Fruit fly (Drosophila melanogaster) whole organism, wandering third instar larva: ENCODE data around the gene Kr-h2.

Source experiments
- Abd-B ChIP-seq: fragments of >200 bp; optimal IDR thresholded peaks from 2 replicates; lab custom pipeline; 2017; ENCODE audit warnings: missing biosample characterization, missing genetic modification characterization
- CG32264 ChIP-seq: fragments of 200-800 bp; sonication (Bioruptor generic); optimal IDR thresholded peaks from 2 replicates; lab custom pipeline; 2016; ENCODE audit warnings: missing biosample characterization, missing genetic modification characterization
- CG9705 ChIP-seq: fragments of 200-800 bp; sonication (Bioruptor generic); optimal IDR thresholded peaks from 2 replicates; lab custom pipeline; 2018; ENCODE audit warnings: missing biosample characterization, mild to moderate bottlenecking, missing genetic modification characterization
- CrebA ChIP-seq: fragments of 200-800 bp; sonication (Bioruptor generic); optimal IDR thresholded peaks from 2 replicates; lab custom pipeline; 2016; ENCODE audit warnings: missing biosample characterization, mild to moderate bottlenecking, missing genetic modification characterization, borderline replicate concordance
- Dfd ChIP-seq: fragments of >200 bp; optimal IDR thresholded peaks from 2 replicates; lab custom pipeline; 2017; ENCODE audit warnings: missing biosample characterization, missing genetic modification characterization
- Dif ChIP-seq: fragments of 200-275, 200-300 bp; sonication (Bioruptor generic); optimal IDR thresholded peaks from 2 replicates; lab custom pipeline; 2018; ENCODE audit warnings: missing biosample characterization, missing genetic modification characterization; ENCODE audit not compliant: partially characterized antibody
- HLH106 ChIP-seq: fragments of 200-800 bp; optimal IDR thresholded peaks from 3 replicates; lab custom pipeline; 2019; ENCODE audit warnings: missing biosample characterization, mild to moderate bottlenecking, missing genetic modification characterization, moderate library complexity
- Hnf4 ChIP-seq: fragments of 200-800 bp; sonication (Bioruptor generic); optimal IDR thresholded peaks from 2 replicates; lab custom pipeline; 2016; ENCODE audit warnings: missing biosample characterization, mild to moderate bottlenecking, missing genetic modification characterization
- Hr78 ChIP-seq: fragments of >200 bp; optimal IDR thresholded peaks from 2 replicates; lab custom pipeline; 2017; ENCODE audit warnings: missing biosample characterization, missing genetic modification characterization
- Hr83 ChIP-seq: fragments of 200-300 bp; sonication (Bioruptor generic); optimal IDR thresholded peaks from 2 replicates; lab custom pipeline; 2016; ENCODE audit warnings: missing biosample characterization, mild to moderate bottlenecking, missing genetic modification characterization, moderate library complexity; ENCODE audit not compliant: poor library complexity, severe bottlenecking
- Jra ChIP-seq: sonication (Bioruptor generic); optimal IDR thresholded peaks from 2 replicates; lab custom pipeline; 2016; ENCODE audit warnings: missing biosample characterization, missing genetic modification characterization
- Mio ChIP-seq: sonication (Bioruptor generic); optimal IDR thresholded peaks from 2 replicates; lab custom pipeline; 2016; ENCODE audit warnings: missing biosample characterization, missing genetic modification characterization
- Myc ChIP-seq: fragments of >200 bp; optimal IDR thresholded peaks from 2 replicates; lab custom pipeline; 2017
- N ChIP-seq: fragments of >200 bp; optimal IDR thresholded peaks from 2 replicates; lab custom pipeline; 2018; ENCODE audit warnings: missing biosample characterization, missing external identifiers, missing genetic modification characterization
- OdsH ChIP-seq: fragments of 200-800 bp; sonication (Bioruptor generic); optimal IDR thresholded peaks from 2 replicates; lab custom pipeline; 2016; ENCODE audit warnings: missing biosample characterization, mild to moderate bottlenecking, missing genetic modification characterization
- Rel ChIP-seq, 2 experiments: fragments of 200-800 bp; sonication (Bioruptor generic) in 1 of 2; optimal IDR thresholded peaks; 2 replicates in 1 of 2; 3 replicates in 1 of 2; lab custom pipeline; 2016 to 2019; ENCODE audit warnings: mild to moderate bottlenecking in 2 of 2, missing biosample characterization in 2 of 2, missing genetic modification characterization in 2 of 2, moderate library complexity in 1 of 2
- Sp1 ChIP-seq: fragments of 200-800 bp; sonication (Bioruptor generic); optimal IDR thresholded peaks from 3 replicates; lab custom pipeline; 2019; ENCODE audit warnings: missing biosample characterization, mild to moderate bottlenecking, missing genetic modification characterization, moderate library complexity
- Vsx2 ChIP-seq: fragments of 200-300, 225-300 bp; sonication (Bioruptor generic); optimal IDR thresholded peaks from 2 replicates; lab custom pipeline; 2018; ENCODE audit warnings: missing biosample characterization, missing genetic modification characterization; ENCODE audit not compliant: partially characterized antibody
- br ChIP-seq: fragments of 200-800 bp; sonication (Bioruptor generic); optimal IDR thresholded peaks from 2 replicates; lab custom pipeline; 2016; ENCODE audit warnings: missing biosample characterization, missing genetic modification characterization
- brk ChIP-seq: fragments of 200-800 bp; sonication (Bioruptor generic); optimal IDR thresholded peaks from 2 replicates; lab custom pipeline; 2016; ENCODE audit warnings: missing biosample characterization, mild to moderate bottlenecking, missing genetic modification characterization
- dl ChIP-seq, 2 experiments: fragments of 175-275, 200-275 bp in 1 of 2; fragments of 200-275 bp in 1 of 2; sonication (Bioruptor generic); optimal IDR thresholded peaks; lab custom pipeline; 2018; ENCODE audit warnings: mild to moderate bottlenecking in 2 of 2, missing biosample characterization in 2 of 2, missing genetic modification characterization in 2 of 2, moderate library complexity in 2 of 2; ENCODE audit not compliant: partially characterized antibody in 2 of 2, insufficient read depth in 1 of 2
- dmrt93B ChIP-seq: fragments of 200-800 bp; sonication (Bioruptor generic); optimal IDR thresholded peaks from 2 replicates; lab custom pipeline; 2018; ENCODE audit warnings: missing biosample characterization, mild to moderate bottlenecking, missing genetic modification characterization
- dsf ChIP-seq: sonication (Bioruptor generic); optimal IDR thresholded peaks from 2 replicates; lab custom pipeline; 2016; ENCODE audit warnings: missing biosample characterization, missing genetic modification characterization, borderline replicate concordance
- ey ChIP-seq: fragments of 200-800 bp; sonication (Bioruptor generic); optimal IDR thresholded peaks from 2 replicates; lab custom pipeline; 2016; ENCODE audit warnings: missing biosample characterization, missing genetic modification characterization
- foxo ChIP-seq, 2 experiments: fragments of 200-800 bp; sonication (Bioruptor generic); optimal IDR thresholded peaks; 2 replicates in 1 of 2; 3 replicates in 1 of 2; lab custom pipeline; 2016 to 2017; ENCODE audit warnings: missing biosample characterization in 2 of 2, missing genetic modification characterization in 2 of 2
- fru ChIP-seq: fragments of 200-800 bp; sonication (Bioruptor generic); optimal IDR thresholded peaks from 3 replicates; lab custom pipeline; 2016; ENCODE audit warnings: missing biosample characterization, mild to moderate bottlenecking, missing genetic modification characterization
- h ChIP-seq: fragments of 200-800 bp; sonication (Bioruptor generic); optimal IDR thresholded peaks from 3 replicates; lab custom pipeline; 2016; ENCODE audit warnings: missing biosample characterization, mild to moderate bottlenecking, missing genetic modification characterization
- jim ChIP-seq: fragments of 175-275, 200-325 bp; sonication (Bioruptor generic); optimal IDR thresholded peaks from 2 replicates; lab custom pipeline; 2016; ENCODE audit warnings: missing biosample characterization, mild to moderate bottlenecking, missing genetic modification characterization
- pan ChIP-seq: fragments of >200 bp; optimal IDR thresholded peaks from 2 replicates; lab custom pipeline; 2017
- psq ChIP-seq: fragments of 200-800 bp; sonication (Bioruptor generic); optimal IDR thresholded peaks from 3 replicates; lab custom pipeline; 2017; ENCODE audit warnings: missing biosample characterization, mild to moderate bottlenecking, missing genetic modification characterization, moderate library complexity
- sage ChIP-seq: fragments of 200-800 bp; sonication (Bioruptor generic); optimal IDR thresholded peaks from 2 replicates; lab custom pipeline; 2016; ENCODE audit warnings: missing biosample characterization, mild to moderate bottlenecking, missing genetic modification characterization
- sv ChIP-seq: fragments of 200-800 bp; sonication (Bioruptor generic); optimal IDR thresholded peaks from 3 replicates; lab custom pipeline; 2016; ENCODE audit warnings: missing biosample characterization, missing genetic modification characterization
- tai ChIP-seq: sonication (Bioruptor generic); optimal IDR thresholded peaks from 2 replicates; lab custom pipeline; 2016; ENCODE audit warnings: missing biosample characterization, missing genetic modification characterization
- usp ChIP-seq: fragments of >200 bp; optimal IDR thresholded peaks from 2 replicates; lab custom pipeline; 2017; ENCODE audit warnings: missing biosample characterization, missing genetic modification characterization
- woc ChIP-seq: sonication (Bioruptor generic); optimal IDR thresholded peaks from 2 replicates; lab custom pipeline; 2016; ENCODE audit warnings: missing biosample characterization, mild to moderate bottlenecking, missing genetic modification characterization

The Kr-h2 gene

dm6 chr2L:6076143-6076542 is 5.4 kb downstream of the Kr-h2 start:
- TF ChIP-seq Myc (lab: Kevin White, UChicago): no peak
- TF ChIP-seq Rel (GFP tag; optimal IDR thresholded peaks at IDR 0.05; lab: Kevin White, UChicago): no peak
- TF ChIP-seq Rel (tag; optimal IDR thresholded peaks at IDR 0.05; lab: Kevin White, UChicago): peak; percentile 69
- no peak for TF ChIP-seq N (GFP tag; lab: Kevin White, UChicago)

DNA sequence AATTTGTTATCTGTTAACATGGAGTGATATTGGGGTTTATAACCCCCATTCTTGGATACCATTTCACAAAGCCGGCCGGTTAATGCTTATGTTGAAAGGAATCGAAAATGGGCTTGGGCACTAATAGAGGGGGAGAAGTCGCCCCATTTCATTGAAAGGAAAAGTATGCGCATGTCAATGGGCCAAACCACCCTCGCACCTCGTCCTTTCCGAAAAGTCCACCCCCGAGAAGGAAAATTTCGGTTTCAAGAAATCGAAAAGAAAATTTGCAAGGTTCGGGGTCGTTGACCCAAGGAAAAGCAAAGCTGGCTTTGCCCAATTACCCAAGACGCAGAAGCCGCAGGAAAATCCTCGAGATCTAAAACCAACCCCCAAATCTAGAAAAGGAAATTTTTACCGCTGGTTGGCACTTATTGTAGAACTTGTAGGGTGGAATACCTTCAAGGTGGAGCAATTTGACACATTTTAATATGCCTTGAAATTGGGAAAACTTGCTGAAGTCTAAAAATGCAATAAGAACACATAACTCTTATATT is 6.1 kb downstream of the Kr-h2 start:
- no peak for TF ChIP-seq HLH106 (tag; lab: Kevin White, UChicago)
- no peak for TF ChIP-seq CrebA (GFP tag; lab: Kevin White, UChicago)
- no peak for TF ChIP-seq usp (GFP tag; lab: Kevin White, UChicago)
- no peak for TF ChIP-seq Hnf4 (GFP tag; lab: Kevin White, UChicago)
- TF ChIP-seq Hr83 (GFP tag; lab: Kevin White, UChicago): no peak
- TF ChIP-seq foxo (GFP tag; optimal IDR thresholded peaks at IDR 0.05; lab: Kevin White, UChicago): no peak
- TF ChIP-seq Vsx2 (GFP tag; lab: Kevin White, UChicago): no peak
- TF ChIP-seq Dif (GFP tag; lab: Kevin White, UChicago): no peak
- TF ChIP-seq dmrt93B (GFP tag; lab: Kevin White, UChicago): no peak
- TF ChIP-seq woc (GFP tag; lab: Kevin White, UChicago): no peak
- TF ChIP-seq CG9705 (GFP tag; lab: Kevin White, UChicago): no peak
- TF ChIP-seq fru (GFP tag; lab: Kevin White, UChicago): no peak
- no peak for TF ChIP-seq jim (GFP tag; lab: Kevin White, UChicago)
- no peak for TF ChIP-seq brk
- TF ChIP-seq Jra: no peak
- TF ChIP-seq ey: no peak
- TF ChIP-seq sage: no peak
- no peak for TF ChIP-seq dsf (GFP tag; lab: Kevin White, UChicago)
- TF ChIP-seq, all 38 proteins: peak for 0

DNA sequence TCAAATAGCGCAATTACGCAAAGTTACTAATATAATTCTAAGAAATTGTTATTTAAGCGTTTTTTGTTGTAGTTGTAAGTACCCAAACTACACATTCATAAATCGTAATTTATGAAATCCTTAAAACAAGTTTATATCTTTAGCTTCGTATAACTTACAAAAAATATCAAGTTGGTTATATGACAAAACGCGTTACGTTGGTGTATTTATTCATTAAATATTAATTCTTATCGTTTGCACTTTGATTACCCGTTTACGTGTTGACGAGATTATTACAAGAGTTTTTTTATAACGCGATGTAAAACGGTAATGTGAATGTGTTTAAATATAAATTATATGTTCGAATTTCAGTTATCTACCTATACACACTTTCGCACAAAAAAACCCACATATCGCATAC is 6.8 kb downstream of the Kr-h2 start:
- TF ChIP-seq Sp1 (no peak), jim (GFP tag; lab: Kevin White, UChicago) (no peak), sv (no peak), dmrt93B (GFP tag; lab: Kevin White, UChicago) (no peak), Vsx2 (GFP tag; lab: Kevin White, UChicago) (no peak), tai (GFP tag; lab: Kevin White, UChicago) (no peak), Hr78 (GFP tag; lab: Kevin White, UChicago) (no peak), Dfd (GFP tag; lab: Kevin White, UChicago) (no peak), Hnf4 (GFP tag; lab: Kevin White, UChicago) (no peak), sage (no peak), N (GFP tag; lab: Kevin White, UChicago) (no peak), pan (lab: Kevin White, UChicago) (no peak)
- TF ChIP-seq, all 38 proteins: peak for 0

DNA sequence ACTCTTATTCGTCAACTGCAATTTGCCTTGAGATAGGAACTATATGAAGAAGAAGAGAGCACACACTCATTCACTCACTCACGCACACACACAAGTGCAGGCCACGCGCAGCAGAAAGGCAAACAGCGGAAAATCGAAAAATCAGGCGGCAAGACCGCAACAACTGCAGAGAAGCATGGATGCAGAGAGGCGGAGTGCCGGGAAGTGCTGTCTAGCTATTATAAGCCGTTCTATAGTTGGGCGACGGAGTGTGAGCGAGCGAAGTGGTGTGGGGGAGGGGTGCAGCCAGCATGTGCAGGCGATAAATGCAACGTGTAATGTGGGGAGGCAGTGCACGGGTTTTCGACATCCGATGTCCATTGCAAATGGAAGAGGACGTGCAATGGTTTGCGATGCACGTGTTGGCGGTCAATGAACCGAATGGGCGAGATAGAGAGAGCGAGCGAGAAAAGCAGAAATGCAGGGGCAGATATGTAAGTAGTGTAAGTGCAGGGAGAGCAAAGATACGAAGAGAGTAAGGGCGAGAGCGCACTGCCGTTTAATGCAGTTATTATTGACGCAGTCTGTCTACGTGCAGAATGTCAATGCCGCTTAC is 8.1 kb downstream of the Kr-h2 start:
- TF ChIP-seq Rel (GFP tag; optimal IDR thresholded peaks at IDR 0.05; lab: Kevin White, UChicago) (no peak), Rel (tag; optimal IDR thresholded peaks at IDR 0.05; lab: Kevin White, UChicago) (peak; percentile 17), Mio (GFP tag; lab: Kevin White, UChicago) (no peak), psq (GFP tag; lab: Kevin White, UChicago) (peak; percentile 57), OdsH (GFP tag; lab: Kevin White, UChicago) (no peak), sage (no peak), br (GFP tag; lab: Kevin White, UChicago) (no peak), h (GFP tag; lab: Kevin White, UChicago) (peak; percentile 31), foxo (GFP tag; optimal IDR thresholded peaks at IDR 0.05; lab: Kevin White, UChicago) (no peak), HLH106 (tag; lab: Kevin White, UChicago) (no peak), dsf (GFP tag; lab: Kevin White, UChicago) (no peak), Hr83 (GFP tag; lab: Kevin White, UChicago) (no peak), fru (GFP tag; lab: Kevin White, UChicago) (no peak), Sp1 (peak; percentile 23), ey (no peak), tai (GFP tag; lab: Kevin White, UChicago) (peak; percentile 95), Dif (GFP tag; lab: Kevin White, UChicago) (peak; percentile 30), dl (GFP tag; optimal IDR thresholded peaks at IDR 0.05; lab: Kevin White, UChicago; ENCODE audit: insufficient read depth in 1 of 2, partially characterized antibody in 2 of 2) (peak; percentile 0 to 19), CG32264 (GFP tag; lab: Kevin White, UChicago) (no peak), Abd-B (GFP tag; lab: Kevin White, UChicago) (no peak), usp (GFP tag; lab: Kevin White, UChicago) (no peak)
- TF ChIP-seq, all 38 proteins: peak for 7
